Worm (Caenorhabditis elegans) whole organism, young adult: ENCODE results near the gene C17A2.3.

Experiments used
- F39B2.1 ChIP-seq: fragments of 200-800 bp; sonication (Bioruptor generic); IDR thresholded peaks from 2 replicates; pipeline ENCODE4 v1.3.6; 2022; ENCODE audit warnings: missing genetic modification reagents, missing genetic modification characterization, missing compliant biosample characterization
- T26A5.8 ChIP-seq: sonication (generic microtip); optimal IDR thresholded peaks from 2 replicates; lab custom pipeline; 2016; ENCODE audit warnings: missing genetic modification characterization, missing compliant biosample characterization
- ceh-40 ChIP-seq: fragments of 200-800 bp; sonication (Bioruptor generic); IDR thresholded peaks from 2 replicates; pipeline ENCODE4 v1.3.6; 2022; ENCODE audit warnings: missing genetic modification characterization, missing compliant biosample characterization
- him-1 ChIP-seq: sonication (generic microtip); optimal IDR thresholded peaks from 2 replicates; lab custom pipeline; 2016; ENCODE audit warnings: missing genotype, missing genetic modification reagents, missing genetic modification characterization, missing compliant biosample characterization

DNA sequence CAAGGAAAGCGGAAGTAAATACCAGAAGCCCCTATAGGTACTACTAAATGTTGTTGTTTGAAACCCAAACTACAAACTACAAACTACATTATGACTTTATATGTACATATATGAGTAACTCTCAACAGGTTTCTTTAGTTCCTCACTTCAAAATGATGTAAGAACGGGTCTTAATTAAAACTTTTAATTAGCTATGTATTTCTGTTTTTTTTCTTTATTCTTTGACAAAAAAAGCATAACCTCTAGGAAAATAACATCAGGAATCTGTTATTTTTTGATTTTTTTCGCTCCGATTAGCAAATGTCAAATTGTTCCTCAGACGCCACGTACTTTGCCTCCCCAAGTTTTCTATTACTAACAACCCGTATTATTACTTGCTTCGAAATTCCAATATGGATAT, 34.9 kb downstream of the C17A2.3 start, which contains the start of gene srh-250:
- no peak for TF ChIP-seq ceh-40 (GFP tag; lab: Robert Waterston, UW)
- no peak for TF ChIP-seq T26A5.8
- TF ChIP-seq F39B2.1 = no peak
- TF ChIP-seq him-1 (tag; lab: Kevin White, UChicago) = no peak
